Worm (Caenorhabditis elegans) whole organism, mixed stage, embryonic: ENCODE data around the gene Y39B6A.43.

ENCODE experiments used
- cnd-1 ChIP-seq: fragments of 200-800 bp; sonication (Bioruptor generic); optimal IDR thresholded peaks from 2 replicates; lab custom pipeline; 2018; ENCODE audit warnings: mild to moderate bottlenecking, missing genetic modification characterization, missing compliant biosample characterization
- hlh-1 ChIP-seq: fragments of 150-350 bp; optimal IDR thresholded peaks from 2 replicates; lab custom pipeline; 2014; ENCODE audit warnings: missing biosample characterization, missing genetic modification reagents, missing genetic modification characterization
- lin-13 ChIP-seq: fragments of 150-350 bp; optimal IDR thresholded peaks from 2 replicates; lab custom pipeline; 2014; ENCODE audit warnings: missing biosample characterization, missing genetic modification characterization
- nhr-28 ChIP-seq: fragments of 150-350 bp; optimal IDR thresholded peaks from 2 replicates; lab custom pipeline; 2014; ENCODE audit warnings: missing biosample characterization, missing genetic modification characterization
- nhr-76 ChIP-seq: sonication (generic microtip); optimal IDR thresholded peaks from 2 replicates; lab custom pipeline; 2017; ENCODE audit warnings: missing biosample characterization, missing genetic modification characterization
- pha-4 ChIP-seq: fragments of 150-350 bp; optimal IDR thresholded peaks from 2 replicates; lab custom pipeline; 2018; ENCODE audit warnings: missing biosample characterization, missing genetic modification reagents, missing genetic modification characterization
- snpc-4 ChIP-seq: fragments of 150-350 bp; optimal IDR thresholded peaks from 2 replicates; lab custom pipeline; 2014; ENCODE audit warnings: missing biosample characterization, missing genetic modification characterization
- unc-39 ChIP-seq: fragments of 150-350 bp; optimal IDR thresholded peaks from 2 replicates; lab custom pipeline; 2014; ENCODE audit warnings: missing biosample characterization, missing genetic modification characterization

DNA sequence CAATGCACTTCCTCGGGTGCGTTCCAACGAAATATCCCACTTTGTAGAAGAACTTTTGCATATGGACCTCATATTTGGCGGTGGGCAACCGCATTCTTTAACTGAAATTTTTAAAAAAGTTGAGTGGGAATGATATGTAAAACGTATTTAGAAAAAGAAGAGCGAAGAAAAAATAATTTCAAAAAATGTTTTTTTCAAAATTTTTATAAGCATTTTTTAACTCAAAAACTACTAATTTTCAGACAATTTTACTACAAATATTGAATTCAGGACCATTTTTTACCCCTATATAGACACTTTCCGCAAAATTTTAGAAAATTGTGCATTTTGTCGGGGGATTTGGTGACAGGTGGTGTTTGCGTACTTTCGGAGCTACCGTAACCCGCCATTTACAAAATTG is 36.4 kb downstream of the Y39B6A.43 start, which contains the start of gene ptr-22:
- TF ChIP-seq unc-39 (tag; lab: Kevin White, UChicago) (no peak), lin-13 (tag; lab: Kevin White, UChicago) (no peak), cnd-1 (tag; lab: Kevin White, UChicago) (no peak), hlh-1 (tag; lab: Kevin White, UChicago) (no peak), nhr-76 (tag; lab: Kevin White, UChicago) (no peak), pha-4 (no peak), nhr-28 (tag; lab: Kevin White, UChicago) (no peak), snpc-4 (tag; lab: Kevin White, UChicago) (no peak)
